Fruit fly (Drosophila melanogaster) whole organism, prepupa: Measurements from ENCODE around the gene eIF1A.
A peak's percentile ranks its signal among the peaks of the same experiment; 100 is the strongest.

Experiments used
- CG15336 ChIP-seq: fragments of 200-800 bp; sonication (Bioruptor generic); IDR thresholded peaks from 2 replicates; pipeline ENCODE4 v1.3.6; 2022; ENCODE audit warnings: missing biosample characterization, missing genetic modification characterization
- CG3032 ChIP-seq: fragments of 200-800 bp; optimal IDR thresholded peaks from 2 replicates; lab custom pipeline; 2019; ENCODE audit warnings: missing biosample characterization, mild to moderate bottlenecking, missing genetic modification characterization, moderate library complexity
- CG8319 ChIP-seq: fragments of 200-800 bp; sonication (Bioruptor generic); optimal IDR thresholded peaks from 3 replicates; lab custom pipeline; 2016; ENCODE audit warnings: missing biosample characterization, missing genetic modification characterization
- fd59A ChIP-seq: fragments of 200-800 bp; sonication (Bioruptor generic); optimal IDR thresholded peaks from 2 replicates; lab custom pipeline; 2017; ENCODE audit warnings: missing biosample characterization, mild to moderate bottlenecking, missing genetic modification characterization, missing genetic modification reagents
- lz ChIP-seq: fragments of 200-800 bp; sonication (Bioruptor generic); optimal IDR thresholded peaks from 3 replicates; lab custom pipeline; 2016; ENCODE audit warnings: missing biosample characterization, missing genetic modification characterization

dm6 chr3R:18226043-18226808, 48.2 kb upstream of the eIF1A start, which contains the start of the genes CG7168 and Mdh2:
- peak; percentile 19 for TF ChIP-seq lz (GFP tag; lab: Kevin White, UChicago)
- TF ChIP-seq CG15336 (GFP tag; lab: Robert Waterston, UW) = no peak
- TF ChIP-seq CG8319 (GFP tag; lab: Kevin White, UChicago) = no peak
- TF ChIP-seq CG3032 (tag; lab: Kevin White, UChicago) = no peak
- no peak for TF ChIP-seq fd59A
